Fruit fly (Drosophila melanogaster) Kc167 (cell line): Measurements from ENCODE around the gene CG13694.

Source experiments
- Myc ChIP-seq: fragments of >200 bp; optimal IDR thresholded peaks from 2 replicates; lab custom pipeline; 2017; ENCODE audit warnings: missing external identifiers
- Sin3A ChIP-seq: fragments of >200 bp; optimal IDR thresholded peaks from 2 replicates; lab custom pipeline; 2018; ENCODE audit warnings: missing external identifiers
- h ChIP-seq: fragments of >200 bp; optimal IDR thresholded peaks from 3 replicates; lab custom pipeline; 2018; ENCODE audit warnings: missing external identifiers
- psq ChIP-seq: fragments of >200 bp; optimal IDR thresholded peaks from 2 replicates; lab custom pipeline; 2017; ENCODE audit warnings: missing external identifiers
- ttk ChIP-seq: sonication (Bioruptor generic); optimal IDR thresholded peaks from 2 replicates; lab custom pipeline; 2017; ENCODE audit warnings: missing external identifiers

DNA sequence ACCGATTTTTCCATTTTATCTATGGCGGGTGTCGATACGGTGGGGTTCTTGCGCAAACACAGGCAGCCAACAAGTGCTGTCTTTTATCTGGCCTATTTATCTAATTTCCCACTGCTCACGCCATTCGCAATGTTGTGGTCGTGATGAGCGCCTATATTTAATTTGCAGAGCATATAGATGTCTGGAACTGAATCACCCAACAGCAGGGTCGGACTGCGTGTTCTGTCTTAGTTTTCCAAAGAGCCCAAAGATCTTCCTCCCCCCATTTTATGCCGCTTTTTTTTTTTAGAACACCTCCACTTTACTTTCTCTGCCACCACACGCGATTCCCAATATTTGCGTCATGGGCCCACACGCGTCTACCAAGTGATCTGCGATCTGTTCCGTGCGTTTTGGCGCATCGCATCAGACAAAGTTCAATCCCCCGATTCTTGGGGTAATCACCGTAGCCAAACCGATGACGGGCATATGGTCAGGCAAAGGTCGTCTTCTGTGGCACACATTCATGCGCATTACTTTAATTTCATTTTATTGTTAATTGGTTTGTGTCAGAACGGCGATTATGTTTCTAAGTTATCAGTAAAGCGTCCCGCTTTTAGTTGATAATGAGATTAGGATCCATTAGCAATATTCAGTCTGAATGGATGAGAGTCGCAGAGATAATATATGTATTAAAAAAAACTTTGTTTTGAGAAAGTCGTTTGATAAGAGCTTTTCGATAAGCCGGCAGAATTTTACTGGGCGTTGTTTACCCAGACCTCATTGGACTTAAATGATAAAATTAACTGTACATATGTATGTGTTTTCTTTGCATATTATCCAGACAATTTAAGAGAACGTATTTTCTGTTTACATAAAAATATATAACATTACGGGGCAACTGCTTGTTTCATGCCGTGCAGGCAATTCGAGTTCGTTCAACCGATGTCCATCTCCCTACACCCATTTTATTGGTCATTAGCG, 20.7 kb upstream of the CG13694 start:
- TF ChIP-seq Myc (lab: Kevin White, UChicago) (no peak), psq (lab: Kevin White, UChicago) (no peak), h (no peak), Sin3A (lab: Kevin White, UChicago) (no peak), ttk (lab: Kevin White, UChicago) (no peak)
